Fruit fly (Drosophila melanogaster): Measurements from ENCODE around the gene CG6712.

CG6712 gene

dm6 chr2L:12045941-12046855 is 50.1 kb downstream of the CG6712 start, which contains the start of gene CG6770 (continued):
- TF ChIP-seq trh (GFP tag; optimal IDR thresholded peaks at IDR 0.05) (peak; percentile 43), Xbp1 (GFP tag; optimal IDR thresholded peaks at IDR 0.05) (peak; percentile 71), Dek (tag; optimal IDR thresholded peaks at IDR 0.05) (peak; percentile 87), CG17568 (GFP tag; optimal IDR thresholded peaks at IDR 0.05) (peak; percentile 84), sens (GFP tag) (peak; percentile 81), tgo (GFP tag; IDR thresholded peaks at IDR 0.05) (peak; percentile 88), HmgZ (tag; optimal IDR thresholded peaks at IDR 0.05) (peak; percentile 90), cad (GFP tag; optimal IDR thresholded peaks at IDR 0.05) (no peak), Doc2 (GFP tag; IDR thresholded peaks at IDR 0.05) (no peak), HHEX (GFP tag; optimal IDR thresholded peaks at IDR 0.05) (peak; percentile 81), CG11696 (GFP tag; IDR thresholded peaks at IDR 0.05) (peak; percentile 71), chn (GFP tag; optimal IDR thresholded peaks at IDR 0.05) (peak; percentile 47), gcm (GFP tag; optimal IDR thresholded peaks at IDR 0.05) (peak; percentile 63), D19B (GFP tag; optimal IDR thresholded peaks at IDR 0.05) (peak; percentile 70), HLH54F (GFP tag; optimal IDR thresholded peaks at IDR 0.05) (peak; percentile 39), Six4 (GFP tag; optimal IDR thresholded peaks at IDR 0.05) (no peak), hkb (optimal IDR thresholded peaks at IDR 0.05) (no peak), hkb (GFP tag; IDR thresholded peaks at IDR 0.05) (peak; percentile 93), D (optimal IDR thresholded peaks at IDR 0.05) (no peak), D (GFP tag; optimal IDR thresholded peaks at IDR 0.05) (no peak), toy (GFP tag; IDR thresholded peaks at IDR 0.05) (no peak), CG6689 (GFP tag; IDR thresholded peaks at IDR 0.05) (peak; percentile 87), Tbp (GFP tag; optimal IDR thresholded peaks at IDR 0.05) (no peak), ttk (GFP tag; IDR thresholded peaks at IDR 0.05) (peak; percentile 81), Dip2 (GFP tag; IDR thresholded peaks at IDR 0.05) (no peak), E2f2 (GFP tag; IDR thresholded peaks at IDR 0.05) (peak; percentile 74; the same call in 1 of the 2 replicates), bowl (GFP tag; IDR thresholded peaks at IDR 0.05) (peak; percentile 86; the same call in 1 of the 2 replicates), luna (GFP tag; optimal IDR thresholded peaks at IDR 0.05) (no peak), HmgD (GFP tag; optimal IDR thresholded peaks at IDR 0.05) (no peak), CG3065 (GFP tag; optimal IDR thresholded peaks at IDR 0.05) (no peak), knrl (GFP tag; IDR thresholded peaks at IDR 0.05; ENCODE audit: partially characterized antibody) (no peak), vfl (GFP tag; optimal IDR thresholded peaks at IDR 0.05) (peak; percentile 63), mam (GFP tag; optimal IDR thresholded peaks at IDR 0.05) (peak; percentile 45), CG7928 (GFP tag; optimal IDR thresholded peaks at IDR 0.05) (peak; percentile 53), Lpt (GFP tag; optimal IDR thresholded peaks at IDR 0.05) (no peak), exex (tag; optimal IDR thresholded peaks at IDR 0.05) (peak; percentile 67), CG10543 (GFP tag; optimal IDR thresholded peaks at IDR 0.05) (peak; percentile 93), CG2202 (tag; optimal IDR thresholded peaks at IDR 0.05) (no peak), sob (GFP tag; IDR thresholded peaks at IDR 0.05) (peak; percentile 88), lola (GFP tag; optimal IDR thresholded peaks at IDR 0.05) (peak in 1 of 3 experiments; percentile 19), CG12071 (GFP tag; optimal IDR thresholded peaks at IDR 0.05) (peak; percentile 37), ash1 (GFP tag; optimal IDR thresholded peaks at IDR 0.05) (peak; percentile 17), Spps (tag; optimal IDR thresholded peaks at IDR 0.05) (peak; percentile 49), fu2 (GFP tag; optimal IDR thresholded peaks at IDR 0.05) (no peak), emc (GFP tag; optimal IDR thresholded peaks at IDR 0.05) (peak; percentile 11), pb (GFP tag; optimal IDR thresholded peaks at IDR 0.05) (no peak), CG16813 (GFP tag; IDR thresholded peaks at IDR 0.05; ENCODE audit: partially characterized antibody) (no peak), NK7.1 (GFP tag; optimal IDR thresholded peaks at IDR 0.05) (no peak), oc (tag; optimal IDR thresholded peaks at IDR 0.05) (peak; percentile 41), gem (tag; optimal IDR thresholded peaks at IDR 0.05) (peak; percentile 87)

Data from whole organism, embryonic.